Fruit fly (Drosophila melanogaster): Measurements from ENCODE around the gene CG43402.
A peak's percentile ranks its signal among the peaks of the same experiment; 100 is the strongest.

The CG43402 gene

dm6 chr2L:1442052-1442677 lies at the start of gene CG43402:
CG43402 (plus strand) TSS chr2L:1442627.
- TF ChIP-seq pan (optimal IDR thresholded peaks at IDR 0.05): no peak
- TF ChIP-seq usp (GFP tag; optimal IDR thresholded peaks at IDR 0.05): no peak
- no peak for TF ChIP-seq CG8478 (optimal IDR thresholded peaks at IDR 0.05)

dm6 chr2L:1393611-1394010 lies 48.8 kb upstream of the CG43402 start:
- no peak for TF ChIP-seq psq (optimal IDR thresholded peaks at IDR 0.05)
- TF ChIP-seq EcR (GFP tag; optimal IDR thresholded peaks at IDR 0.05): no peak
- no peak for TF ChIP-seq Dll (optimal IDR thresholded peaks at IDR 0.05)
- no peak for TF ChIP-seq CG8478 (optimal IDR thresholded peaks at IDR 0.05)
- TF ChIP-seq pan (optimal IDR thresholded peaks at IDR 0.05): no peak
- TF ChIP-seq usp (GFP tag; optimal IDR thresholded peaks at IDR 0.05): no peak

- TF ChIP-seq pan (optimal IDR thresholded peaks at IDR 0.05) (no peak), usp (GFP tag; optimal IDR thresholded peaks at IDR 0.05) (no peak), psq (optimal IDR thresholded peaks at IDR 0.05) (no peak), Dll (optimal IDR thresholded peaks at IDR 0.05) (no peak), CG8478 (optimal IDR thresholded peaks at IDR 0.05) (no peak)
These were observed 43.0 kb upstream of the CG43402 start for dm6 chr2L:1399434-1399833.

dm6 chr2L:1402728-1403127 lies 39.7 kb upstream of the CG43402 start:
- TF ChIP-seq pan (optimal IDR thresholded peaks at IDR 0.05): no peak
- no peak for TF ChIP-seq EcR (GFP tag; optimal IDR thresholded peaks at IDR 0.05)
- no peak for TF ChIP-seq usp (GFP tag; optimal IDR thresholded peaks at IDR 0.05)
- no peak for TF ChIP-seq Dll (optimal IDR thresholded peaks at IDR 0.05)

- TF ChIP-seq psq (optimal IDR thresholded peaks at IDR 0.05): no peak
- no peak for TF ChIP-seq pan (optimal IDR thresholded peaks at IDR 0.05)
- TF ChIP-seq EcR (GFP tag; optimal IDR thresholded peaks at IDR 0.05): no peak
- no peak for TF ChIP-seq CG8478 (optimal IDR thresholded peaks at IDR 0.05)
- no peak for TF ChIP-seq Dll (optimal IDR thresholded peaks at IDR 0.05)
- no peak for TF ChIP-seq usp (GFP tag; optimal IDR thresholded peaks at IDR 0.05)
These were observed 37.5 kb upstream of the CG43402 start for dm6 chr2L:1404896-1405453.

- TF ChIP-seq Dll (optimal IDR thresholded peaks at IDR 0.05): no peak
- no peak for TF ChIP-seq pan (optimal IDR thresholded peaks at IDR 0.05)
- TF ChIP-seq CG8478 (optimal IDR thresholded peaks at IDR 0.05): no peak
- TF ChIP-seq EcR (GFP tag; optimal IDR thresholded peaks at IDR 0.05): no peak
These were observed 36.9 kb upstream of the CG43402 start for dm6 chr2L:1405573-1405972.

dm6 chr2L:1409695-1410094 lies 32.7 kb upstream of the CG43402 start:
- TF ChIP-seq psq (optimal IDR thresholded peaks at IDR 0.05): no peak
- TF ChIP-seq usp (GFP tag; optimal IDR thresholded peaks at IDR 0.05): no peak
- no peak for TF ChIP-seq CG8478 (optimal IDR thresholded peaks at IDR 0.05)
- TF ChIP-seq EcR (GFP tag; optimal IDR thresholded peaks at IDR 0.05): no peak
- TF ChIP-seq Dll (optimal IDR thresholded peaks at IDR 0.05): no peak
- no peak for TF ChIP-seq pan (optimal IDR thresholded peaks at IDR 0.05)

dm6 chr2L:1410780-1411625 lies 31.4 kb upstream of the CG43402 start:
- TF ChIP-seq Dll (optimal IDR thresholded peaks at IDR 0.05) (no peak), CG8478 (optimal IDR thresholded peaks at IDR 0.05) (no peak), EcR (GFP tag; optimal IDR thresholded peaks at IDR 0.05) (no peak), usp (GFP tag; optimal IDR thresholded peaks at IDR 0.05) (no peak), pan (optimal IDR thresholded peaks at IDR 0.05) (no peak), psq (optimal IDR thresholded peaks at IDR 0.05) (no peak)

- TF ChIP-seq psq (optimal IDR thresholded peaks at IDR 0.05) (no peak), CG8478 (optimal IDR thresholded peaks at IDR 0.05) (no peak), Dll (optimal IDR thresholded peaks at IDR 0.05) (no peak), usp (GFP tag; optimal IDR thresholded peaks at IDR 0.05) (no peak), pan (optimal IDR thresholded peaks at IDR 0.05) (no peak), EcR (GFP tag; optimal IDR thresholded peaks at IDR 0.05) (no peak)
These were observed 29.7 kb upstream of the CG43402 start for dm6 chr2L:1412691-1413090.

dm6 chr2L:1414019-1414418 lies 28.4 kb upstream of the CG43402 start:
- no peak for TF ChIP-seq psq (optimal IDR thresholded peaks at IDR 0.05)
- TF ChIP-seq EcR (GFP tag; optimal IDR thresholded peaks at IDR 0.05): peak in 1 of 2 experiments; percentile 10

- TF ChIP-seq pan (optimal IDR thresholded peaks at IDR 0.05): no peak
- TF ChIP-seq EcR (GFP tag; optimal IDR thresholded peaks at IDR 0.05): no peak
- no peak for TF ChIP-seq usp (GFP tag; optimal IDR thresholded peaks at IDR 0.05)
- no peak for TF ChIP-seq Dll (optimal IDR thresholded peaks at IDR 0.05)
- TF ChIP-seq psq (optimal IDR thresholded peaks at IDR 0.05): no peak
These were observed 26.9 kb upstream of the CG43402 start for dm6 chr2L:1415525-1415924.

- no peak for TF ChIP-seq usp (GFP tag; optimal IDR thresholded peaks at IDR 0.05)
- no peak for TF ChIP-seq psq (optimal IDR thresholded peaks at IDR 0.05)
These were observed 24.2 kb upstream of the CG43402 start for dm6 chr2L:1418129-1418746.

Measured in whole organism.